Worm (Caenorhabditis elegans): ENCODE results near the gene W10G11.2.

ce11 chrII:3595339-3595738 lies 33.9 kb upstream of the W10G11.2 start, which contains the start of gene Y49F6A.12:
- TF ChIP-seq him-1 (tag; optimal IDR thresholded peaks at IDR 0.05) (no peak), dao-5 (tag; optimal IDR thresholded peaks at IDR 0.05) (no peak), W03F9.2 (tag; optimal IDR thresholded peaks at IDR 0.05) (no peak)
